Worm (Caenorhabditis elegans): Measurements from ENCODE around the gene C46A5.1.

C46A5.1 gene

DNA sequence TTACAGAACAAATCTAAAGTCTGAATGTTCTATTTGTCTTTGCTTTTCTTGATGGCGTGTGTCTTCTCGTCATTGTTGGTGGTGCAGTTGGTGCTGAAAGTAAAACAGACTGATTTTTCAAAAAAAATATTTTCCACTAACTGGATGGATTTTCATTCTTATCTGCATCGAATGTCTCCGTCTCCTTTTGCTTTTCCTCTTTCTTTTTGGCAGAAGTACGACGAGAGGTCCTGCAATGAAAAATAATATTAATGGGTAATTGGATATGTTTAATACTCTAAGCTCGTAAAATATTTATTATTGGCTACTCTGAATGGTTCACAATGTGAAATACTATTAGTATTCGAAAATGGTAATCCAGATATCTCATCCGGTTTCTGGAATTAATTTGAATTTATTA is 3.6 kb upstream of the C46A5.1 start, which contains the start of gene del-7:
TSS of gene del-7 (plus strand) at position 301 of the 400 bp plus-strand sequence.
- no peak for TF ChIP-seq ztf-18 (tag; optimal IDR thresholded peaks at IDR 0.05)
- no peak for TF ChIP-seq egrh-3 (GFP tag; IDR thresholded peaks at IDR 0.05)
- TF ChIP-seq lin-26 (GFP tag; IDR thresholded peaks at IDR 0.05): no peak
- TF ChIP-seq cebp-2 (GFP tag; IDR thresholded peaks at IDR 0.05): no peak
- TF ChIP-seq nfyb-1 (GFP tag; IDR thresholded peaks at IDR 0.05): no peak

ce11 chrIV:7764319-7764718 is 588 bp downstream of the C46A5.1 start:
- TF ChIP-seq F55B11.4 (tag; optimal IDR thresholded peaks at IDR 0.05; ENCODE audit: borderline replicate concordance, insufficient read depth): no peak
- TF ChIP-seq F49E8.2 (tag; optimal IDR thresholded peaks at IDR 0.05; ENCODE audit: insufficient read depth): peak; percentile 39
- peak; percentile 93 for TF ChIP-seq F33H1.4 (GFP tag; IDR thresholded peaks at IDR 0.05)
- no peak for TF ChIP-seq unc-62 (GFP tag; optimal IDR thresholded peaks at IDR 0.05)
- no peak for TF ChIP-seq ztf-3 (GFP tag; optimal IDR thresholded peaks at IDR 0.05)
- peak; percentile 93 for TF ChIP-seq lsl-1 (GFP tag; optimal IDR thresholded peaks at IDR 0.05)
- peak; percentile 63 for TF ChIP-seq lin-54 (GFP tag; optimal IDR thresholded peaks at IDR 0.05)
- TF ChIP-seq cebp-2 (GFP tag; IDR thresholded peaks at IDR 0.05): no peak
- peak; percentile 91 for TF ChIP-seq xnd-1 (tag; optimal IDR thresholded peaks at IDR 0.05)
- TF ChIP-seq snpc-4 (GFP tag; optimal IDR thresholded peaks at IDR 0.05): no peak
- peak in 2 of 4 experiments; percentile 24 to 25 for TF ChIP-seq snpc-4 (tag; optimal IDR thresholded peaks at IDR 0.05)
- TF ChIP-seq snpc-1.3 (tag; optimal IDR thresholded peaks at IDR 0.05; ENCODE audit: insufficient read depth): peak; percentile 28
- TF ChIP-seq K11D2.4 (GFP tag; IDR thresholded peaks at IDR 0.05): no peak
- peak; percentile 58 for TF ChIP-seq madf-8 (GFP tag; conservative IDR thresholded peaks at IDR 0.05)
- no peak for TF ChIP-seq sea-2 (GFP tag; IDR thresholded peaks at IDR 0.05)
- peak; percentile 92 for TF ChIP-seq madf-6 (GFP tag; IDR thresholded peaks at IDR 0.05)
- 0 out of 2 replicates have a peak, but pooled peaks have one; percentile 17 for TF ChIP-seq D2030.7 (GFP tag; IDR thresholded peaks at IDR 0.05)
- TF ChIP-seq snpc-3.4 (tag; optimal IDR thresholded peaks at IDR 0.05): peak; percentile 3
- TF ChIP-seq ztf-22 (GFP tag; optimal IDR thresholded peaks at IDR 0.05): no peak
- TF ChIP-seq mel-28 (tag; optimal IDR thresholded peaks at IDR 0.05; ENCODE audit: borderline replicate concordance): no peak

ce11 chrIV:7770162-7770561 is 6.4 kb downstream of the C46A5.1 start, which contains the start of gene rdl-1:
Gene rdl-1, minus strand, starts transcription at chrIV:7770262.
- TF ChIP-seq madf-6 (GFP tag; IDR thresholded peaks at IDR 0.05): no peak
- TF ChIP-seq lsl-1 (GFP tag; optimal IDR thresholded peaks at IDR 0.05): peak; percentile 38

- TF ChIP-seq lsl-1 (GFP tag; optimal IDR thresholded peaks at IDR 0.05) (peak; percentile 42), attf-5 (GFP tag; optimal IDR thresholded peaks at IDR 0.05) (peak; percentile 8), nhr-179 (tag; optimal IDR thresholded peaks at IDR 0.05) (no peak), aptf-3 (GFP tag; IDR thresholded peaks at IDR 0.05) (no peak), Y53F4B.3 (GFP tag; IDR thresholded peaks at IDR 0.05) (no peak), nhr-90 (tag; optimal IDR thresholded peaks at IDR 0.05) (no peak), let-607 (tag; optimal IDR thresholded peaks at IDR 0.05) (no peak), F23B12.7 (tag; optimal IDR thresholded peaks at IDR 0.05; ENCODE audit: insufficient read depth) (peak; percentile 33), Y67H2A.10 (GFP tag; conservative IDR thresholded peaks at IDR 0.05) (no peak), efl-1 (GFP tag; optimal IDR thresholded peaks at IDR 0.05) (peak; percentile 56), athp-1 (tag; optimal IDR thresholded peaks at IDR 0.05) (no peak), mcd-1 (GFP tag; IDR thresholded peaks at IDR 0.05) (peak; percentile 80), dpl-1 (GFP tag; optimal IDR thresholded peaks at IDR 0.05) (peak; percentile 23), tbp1 (GFP tag; optimal IDR thresholded peaks at IDR 0.05) (no peak), ztf-25 (GFP tag; IDR thresholded peaks at IDR 0.05) (no peak), snpc-1.3 (tag; optimal IDR thresholded peaks at IDR 0.05; ENCODE audit: insufficient read depth) (peak; percentile 18), ets-4 (GFP tag; optimal IDR thresholded peaks at IDR 0.05) (no peak), hmg-1.2 (GFP tag; IDR thresholded peaks at IDR 0.05) (0 out of 2 replicates have a peak, but pooled peaks have one; percentile 5)
Observed at ce11 chrIV:7774206-7774605, 10.5 kb downstream of the C46A5.1 start, which contains the start of the genes hcf-1 and swd-2.2. Gene hcf-1, minus strand, starts transcription at chrIV:7774275. Gene swd-2.2, plus strand, starts transcription at chrIV:7774411.

Measured in whole organism, young adult.